Fruit fly (Drosophila melanogaster) whole organism, larva: ENCODE data around the gene CG7110.

ENCODE experiments used
- noc ChIP-seq: fragments of 200-800 bp; sonication (Bioruptor generic); optimal IDR thresholded peaks from 3 replicates; lab custom pipeline; 2019; ENCODE audit warnings: missing biosample characterization, mild to moderate bottlenecking, missing genetic modification characterization, moderate library complexity

Gene CG7110

DNA sequence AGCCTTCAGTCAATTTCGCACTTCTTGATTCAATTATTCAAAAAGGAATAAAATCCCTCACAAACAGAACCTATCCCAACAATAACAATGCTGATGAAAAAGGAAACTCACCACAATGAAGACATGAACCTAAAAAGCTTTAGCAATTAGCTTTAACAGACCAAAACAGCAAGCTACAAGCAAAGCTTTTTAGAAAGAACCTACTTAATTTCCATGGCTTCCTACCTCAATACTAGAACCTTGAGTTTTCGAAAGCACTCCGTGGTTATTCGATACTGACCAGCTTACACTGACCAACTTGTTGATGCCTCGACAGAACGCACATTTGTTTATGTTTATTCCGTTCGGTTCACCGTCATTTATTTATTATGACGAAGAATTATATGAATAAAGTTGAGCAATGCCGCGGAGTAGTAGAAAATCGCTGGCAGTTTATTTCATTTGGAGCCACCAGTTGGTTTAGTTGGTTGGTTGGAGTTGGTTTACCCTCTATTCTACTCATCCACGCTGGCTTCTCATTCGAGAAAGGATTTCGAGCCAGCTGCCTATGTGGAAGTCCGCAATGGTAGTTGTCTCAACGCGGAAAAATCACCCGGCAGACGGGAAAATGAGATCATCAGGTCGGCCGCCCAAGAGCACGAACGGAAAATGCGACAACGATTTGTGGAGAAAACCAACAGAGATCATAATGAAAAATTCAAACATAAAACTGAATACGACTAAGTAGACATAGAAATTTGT, 60.4 kb downstream of the CG7110 start, which contains the start of gene CG42810:
Gene CG42810 (plus strand): TSS at position 691 of the 741 bp plus-strand sequence.
- no peak for TF ChIP-seq noc (tag; lab: Kevin White, UChicago)
